Worm (Caenorhabditis elegans) whole organism, midembryonic: ENCODE data around the gene F53C3.8.
A peak's percentile ranks its signal among the peaks of the same experiment; 100 is the strongest.

Source experiments
- T22C8.4 ChIP-seq: fragments of 200-800 bp; sonication (Bioruptor generic); IDR thresholded peaks from 2 replicates; pipeline ENCODE4 v1.3.6; 2022; ENCODE audit warnings: missing genetic modification characterization, missing compliant biosample characterization
- cog-1 ChIP-seq: sonication (generic microtip); optimal IDR thresholded peaks from 2 replicates; lab custom pipeline; 2016; ENCODE audit warnings: missing genetic modification characterization, missing compliant biosample characterization
- flt-1 ChIP-seq: fragments of 200-800 bp; sonication (Bioruptor generic); IDR thresholded peaks from 2 replicates; pipeline ENCODE4 v1.3.6; 2022; ENCODE audit warnings: missing genetic modification characterization, missing compliant biosample characterization
- klf-2 ChIP-seq: fragments of 200-800 bp; sonication (Bioruptor generic); conservative IDR thresholded peaks from 2 replicates; pipeline ENCODE4 v1.3.6; 2022; ENCODE audit warnings: missing genetic modification reagents, missing genetic modification characterization, missing compliant biosample characterization
- med-1 ChIP-seq: sonication (generic microtip); optimal IDR thresholded peaks from 2 replicates; lab custom pipeline; 2017; ENCODE audit warnings: missing genetic modification characterization, mild to moderate bottlenecking, missing compliant biosample characterization, antibody characterized with exemption, missing genetic modification reagents; ENCODE audit not compliant: insufficient read depth
- ref-1 ChIP-seq: fragments of 200-800 bp; sonication (Bioruptor generic); conservative IDR thresholded peaks from 2 replicates; pipeline ENCODE4 v1.3.6; 2022; ENCODE audit warnings: missing genetic modification reagents, missing genetic modification characterization, missing compliant biosample characterization
- tab-1 ChIP-seq: fragments of 200-800 bp; sonication (Bioruptor generic); IDR thresholded peaks from 2 replicates; pipeline ENCODE4 v1.3.6; 2022; ENCODE audit warnings: missing genetic modification characterization, missing compliant biosample characterization
- ztf-23 ChIP-seq: fragments of 200-800 bp; sonication (Bioruptor generic); IDR thresholded peaks from 2 replicates; pipeline ENCODE4 v1.3.6; 2022; ENCODE audit warnings: missing genetic modification reagents, missing genetic modification characterization, missing compliant biosample characterization
- ztf-29 ChIP-seq: fragments of 200-800 bp; sonication (Bioruptor generic); IDR thresholded peaks from 2 replicates; pipeline ENCODE4 v1.3.6; 2022; ENCODE audit warnings: missing genetic modification reagents, missing genetic modification characterization, missing compliant biosample characterization

DNA sequence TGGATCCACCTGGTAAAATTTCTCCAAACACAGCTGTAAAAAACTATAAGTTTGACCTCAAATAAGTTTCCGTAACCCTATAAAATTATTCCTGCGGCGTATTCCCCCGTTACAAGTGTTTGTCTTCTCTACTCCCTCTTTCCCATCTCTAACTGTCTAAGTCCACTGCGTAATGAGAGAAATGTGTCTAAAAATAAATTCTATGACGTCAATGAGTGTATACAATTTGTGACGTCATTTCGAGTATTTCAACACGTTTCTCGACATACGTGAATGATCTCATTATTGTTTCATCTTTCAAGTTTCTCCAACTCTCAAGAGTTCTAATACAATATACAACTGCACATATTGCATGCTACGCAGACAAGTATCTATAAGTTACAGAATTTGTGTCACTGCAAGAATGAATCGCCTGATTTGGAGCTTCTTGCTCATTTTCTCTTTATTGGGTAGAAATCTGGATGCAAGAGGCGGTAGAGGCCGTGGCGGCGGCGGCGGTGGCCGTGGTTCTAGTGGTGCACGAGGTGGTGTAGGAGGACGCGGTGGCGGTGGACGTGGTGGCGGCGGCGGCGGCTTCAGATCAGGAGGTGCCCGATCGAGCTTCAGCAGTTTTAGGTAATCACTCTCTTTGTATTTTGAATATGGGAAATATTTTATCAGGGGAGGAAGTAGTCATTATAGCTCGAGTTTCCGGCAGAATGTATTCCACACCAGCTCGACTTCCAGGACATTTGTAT lies 6.7 kb downstream of the F53C3.8 start, which contains the start of gene F53C3.6:
- TF ChIP-seq flt-1 (GFP tag; lab: Robert Waterston, UW) (peak; percentile 31; the same call in 1 of the 2 replicates), ztf-23 (GFP tag; lab: Robert Waterston, UW) (no peak), tab-1 (GFP tag; lab: Robert Waterston, UW) (no peak), cog-1 (tag; lab: Kevin White, UChicago) (peak; percentile 32), med-1 (no peak), T22C8.4 (GFP tag; lab: Robert Waterston, UW) (no peak), klf-2 (GFP tag; lab: Robert Waterston, UW) (no peak), ref-1 (GFP tag; lab: Robert Waterston, UW) (no peak), ztf-29 (GFP tag; lab: Robert Waterston, UW) (no peak)
